Fruit fly (Drosophila melanogaster): ENCODE results near the gene ebd1.

- no peak for TF ChIP-seq pad (GFP tag; optimal IDR thresholded peaks at IDR 0.05)
- TF ChIP-seq CG1620 (GFP tag; optimal IDR thresholded peaks at IDR 0.05): no peak
- no peak for TF ChIP-seq Mnt (GFP tag; optimal IDR thresholded peaks at IDR 0.05)
- TF ChIP-seq tj (GFP tag; optimal IDR thresholded peaks at IDR 0.05): no peak
- no peak for TF ChIP-seq CG33017 (tag; optimal IDR thresholded peaks at IDR 0.05)
- TF ChIP-seq CG7101 (tag; optimal IDR thresholded peaks at IDR 0.05): no peak
- TF ChIP-seq CG14711 (tag; optimal IDR thresholded peaks at IDR 0.05): no peak
- TF ChIP-seq ovo (GFP tag; optimal IDR thresholded peaks at IDR 0.05): no peak
- no peak for TF ChIP-seq Crg-1 (GFP tag; optimal IDR thresholded peaks at IDR 0.05)
- no peak for TF ChIP-seq kay (GFP tag; ENCODE audit: borderline replicate concordance)
- TF ChIP-seq Clk (GFP tag; optimal IDR thresholded peaks at IDR 0.05): no peak
- TF ChIP-seq CG7045 (GFP tag; optimal IDR thresholded peaks at IDR 0.05): no peak
- no peak for TF ChIP-seq CG12768 (GFP tag; optimal IDR thresholded peaks at IDR 0.05)
Observed at dm6 chr3L:641436-641835, 43.9 kb downstream of the ebd1 start.
